Worm (Caenorhabditis elegans) whole organism, L3 larva: Measurements from ENCODE around the gene F55A11.4.

Experiments used
- elt-2 ChIP-seq: sonication (generic microtip); optimal IDR thresholded peaks from 2 replicates; lab custom pipeline; 2016; ENCODE audit warnings: missing genetic modification reagents, mild to moderate bottlenecking, missing genetic modification characterization, missing compliant biosample characterization
- fos-1 ChIP-seq: fragments of 150-350 bp; optimal IDR thresholded peaks from 2 replicates; lab custom pipeline; 2014; ENCODE audit warnings: missing biosample characterization, missing genetic modification characterization
- nhr-25 ChIP-seq: sonication (generic microtip); optimal IDR thresholded peaks from 2 replicates; lab custom pipeline; 2017; ENCODE audit warnings: missing biosample characterization, missing genetic modification characterization

- TF ChIP-seq fos-1 (tag; lab: Kevin White, UChicago) (no peak), elt-2 (tag; lab: Kevin White, UChicago) (peak; percentile 61), nhr-25 (peak; percentile 49)
These were observed 5.8 kb upstream of the F55A11.4 start, which contains the start of the genes F55A11.1 and syx-5 for ce11 chrV:11764373-11764954.
